Fruit fly (Drosophila melanogaster) whole organism, embryonic: ENCODE data around the gene CG32719.
A peak's percentile ranks its signal among the peaks of the same experiment; 100 is the strongest.

Experiments
- ATbp ChIP-seq: fragments of 200-800 bp; sonication (Bioruptor generic); optimal IDR thresholded peaks from 2 replicates; lab custom pipeline; 2017; ENCODE audit warnings: missing biosample characterization, mild to moderate bottlenecking, missing genetic modification characterization, missing genetic modification reagents
- Antp ChIP-seq: fragments of 200-800 bp; sonication (Bioruptor generic); optimal IDR thresholded peaks from 3 replicates; lab custom pipeline; 2016; ENCODE audit warnings: missing biosample characterization, missing genetic modification characterization
- Bdp1 ChIP-seq: fragments of 200-800 bp; sonication (Bioruptor generic); optimal IDR thresholded peaks from 3 replicates; lab custom pipeline; 2016; ENCODE audit warnings: missing biosample characterization, missing genetic modification characterization
- Blimp-1 ChIP-seq: fragments of 200-800 bp; sonication (Bioruptor generic); optimal IDR thresholded peaks from 3 replicates; lab custom pipeline; 2018; ENCODE audit warnings: missing biosample characterization, missing genetic modification characterization, mild to moderate bottlenecking, moderate library complexity, missing genetic modification reagents
- CG10209 ChIP-seq: fragments of 200-800 bp; sonication (Bioruptor generic); optimal IDR thresholded peaks from 3 replicates; lab custom pipeline; 2017; ENCODE audit warnings: missing biosample characterization, mild to moderate bottlenecking, missing genetic modification characterization, missing genetic modification reagents
- CG1024 ChIP-seq: fragments of 200-800 bp; sonication (Bioruptor generic); IDR thresholded peaks from 2 replicates; pipeline ENCODE4 v1.3.6; 2022; ENCODE audit warnings: missing biosample characterization, missing genetic modification characterization
- CG10321 ChIP-seq: fragments of 200-800 bp; sonication (Bioruptor generic); IDR thresholded peaks from 2 replicates; pipeline ENCODE4 v1.3.6; 2022; ENCODE audit warnings: missing biosample characterization, missing genetic modification characterization
- CG10543 ChIP-seq: fragments of 200-800 bp; sonication (Bioruptor generic); optimal IDR thresholded peaks from 3 replicates; lab custom pipeline; 2017; ENCODE audit warnings: missing biosample characterization, mild to moderate bottlenecking, missing genetic modification characterization, moderate library complexity
- CG11085 ChIP-seq: fragments of 200-800 bp; sonication (Bioruptor generic); IDR thresholded peaks from 2 replicates; pipeline ENCODE4 v1.3.6; 2022; ENCODE audit warnings: missing biosample characterization, missing genetic modification characterization
- CG12391 ChIP-seq: fragments of 200-800 bp; sonication (Bioruptor generic); optimal IDR thresholded peaks from 3 replicates; lab custom pipeline; 2018; ENCODE audit warnings: missing biosample characterization, mild to moderate bottlenecking, missing genetic modification characterization, moderate library complexity
- CG12942 ChIP-seq: fragments of 200-800 bp; sonication (Bioruptor generic); optimal IDR thresholded peaks from 3 replicates; lab custom pipeline; 2016; ENCODE audit warnings: missing biosample characterization, missing genetic modification characterization
- CG14014 ChIP-seq: fragments of 200-800 bp; sonication (Bioruptor generic); IDR thresholded peaks from 2 replicates; pipeline ENCODE4 v1.3.6; 2022; ENCODE audit warnings: missing biosample characterization, missing genetic modification characterization
- CG15269 ChIP-seq: fragments of 200-800 bp; sonication (Bioruptor generic); optimal IDR thresholded peaks from 2 replicates; lab custom pipeline; 2018; ENCODE audit warnings: missing biosample characterization, mild to moderate bottlenecking, missing genetic modification characterization, moderate library complexity
- CG16863 ChIP-seq: fragments of 200-800 bp; sonication (Bioruptor generic); optimal IDR thresholded peaks from 3 replicates; lab custom pipeline; 2016; ENCODE audit warnings: missing biosample characterization, missing genetic modification characterization
- CG17359 ChIP-seq: fragments of 200-800 bp; sonication (Bioruptor generic); optimal IDR thresholded peaks from 3 replicates; lab custom pipeline; 2018; ENCODE audit warnings: missing biosample characterization, mild to moderate bottlenecking, missing genetic modification characterization, moderate library complexity
- CG18262 ChIP-seq: fragments of 200-800 bp; optimal IDR thresholded peaks from 3 replicates; lab custom pipeline; 2019; ENCODE audit warnings: missing biosample characterization, mild to moderate bottlenecking, missing genetic modification characterization, moderate library complexity
- CG2889 ChIP-seq: fragments of 200-800 bp; sonication (Bioruptor generic); IDR thresholded peaks from 3 replicates; pipeline ENCODE4 v1.3.6; 2022; ENCODE audit warnings: missing biosample characterization, missing genetic modification characterization
- CG34224 ChIP-seq: fragments of 200-800 bp; sonication (Bioruptor generic); IDR thresholded peaks from 3 replicates; pipeline ENCODE4 v1.3.6; 2022; ENCODE audit warnings: missing biosample characterization, missing genetic modification characterization; ENCODE audit not compliant: partially characterized antibody
- CG34422 ChIP-seq: fragments of 200-800 bp; sonication (Bioruptor generic); IDR thresholded peaks from 3 replicates; pipeline ENCODE4 v1.3.6; 2022; ENCODE audit warnings: missing biosample characterization, missing genetic modification characterization
- CG4282 ChIP-seq: fragments of 200-800 bp; sonication (Bioruptor generic); optimal IDR thresholded peaks from 2 replicates; lab custom pipeline; 2016; ENCODE audit warnings: missing biosample characterization, missing genetic modification characterization
- CG7839 ChIP-seq: fragments of 200-800 bp; sonication (Bioruptor generic); optimal IDR thresholded peaks from 3 replicates; lab custom pipeline; 2018; ENCODE audit warnings: missing biosample characterization, mild to moderate bottlenecking, missing genetic modification characterization, moderate library complexity
- CG8388 ChIP-seq: fragments of 200-800 bp; sonication (Bioruptor generic); optimal IDR thresholded peaks from 2 replicates; lab custom pipeline; 2019; ENCODE audit warnings: missing biosample characterization, mild to moderate bottlenecking, missing genetic modification characterization, moderate library complexity
- CoRest ChIP-seq: fragments of 200-800 bp; sonication (Bioruptor generic); optimal IDR thresholded peaks from 3 replicates; lab custom pipeline; 2018; ENCODE audit warnings: missing biosample characterization, mild to moderate bottlenecking, missing genetic modification characterization, moderate library complexity
- D19A ChIP-seq: fragments of 200-800 bp; optimal IDR thresholded peaks from 3 replicates; lab custom pipeline; 2019; ENCODE audit warnings: missing biosample characterization, mild to moderate bottlenecking, missing genetic modification characterization, moderate library complexity
- E2f1 ChIP-seq: fragments of 200-800 bp; sonication (Bioruptor generic); IDR thresholded peaks from 2 replicates; pipeline ENCODE4 v1.3.6; 2022; ENCODE audit warnings: missing biosample characterization, missing genetic modification characterization
- ERR ChIP-seq: fragments of 200-800 bp; sonication (Bioruptor generic); optimal IDR thresholded peaks from 2 replicates; lab custom pipeline; 2016; ENCODE audit warnings: missing biosample characterization, missing genetic modification characterization
- Hr51 ChIP-seq, 2 experiments: fragments of 200-800 bp; sonication (Bioruptor generic); optimal IDR thresholded peaks; 2 replicates in 1 of 2; 3 replicates in 1 of 2; lab custom pipeline; 2016 to 2018; ENCODE audit warnings: missing biosample characterization in 2 of 2, missing genetic modification characterization in 2 of 2, mild to moderate bottlenecking in 1 of 2, moderate library complexity in 1 of 2
- Med ChIP-seq: fragments of 200-800 bp; sonication (Bioruptor generic); peaks from one replicate; lab custom pipeline; 2016; ENCODE audit warnings: missing biosample characterization, missing genetic modification characterization, mild to moderate bottlenecking, inconsistent platforms, moderate library complexity
- Mes4 ChIP-seq: fragments of 200-800 bp; sonication (Bioruptor generic); optimal IDR thresholded peaks from 2 replicates; lab custom pipeline; 2016; ENCODE audit warnings: missing biosample characterization, missing genetic modification characterization
- NC2β ChIP-seq: fragments of 200-800 bp; sonication (Bioruptor generic); optimal IDR thresholded peaks from 2 replicates; lab custom pipeline; 2016; ENCODE audit warnings: missing biosample characterization, missing genetic modification characterization
- Ssrp ChIP-seq: fragments of 200-800 bp; sonication (Bioruptor generic); optimal IDR thresholded peaks from 2 replicates; lab custom pipeline; 2018; ENCODE audit warnings: missing biosample characterization, mild to moderate bottlenecking, missing genetic modification characterization, moderate library complexity
- bcd ChIP-seq: fragments of 200-800 bp; sonication (Bioruptor generic); optimal IDR thresholded peaks from 2 replicates; lab custom pipeline; 2017; ENCODE audit warnings: missing biosample characterization, mild to moderate bottlenecking, missing genetic modification characterization
- bsh ChIP-seq, 2 experiments: fragments of 200-800 bp; sonication (Bioruptor generic); optimal IDR thresholded peaks; 2 replicates each; lab custom pipeline; 2017 to 2018; ENCODE audit warnings: mild to moderate bottlenecking in 2 of 2, missing biosample characterization in 2 of 2, missing genetic modification characterization in 2 of 2, moderate library complexity in 1 of 2
- btn ChIP-seq: fragments of 200-800 bp; sonication (Bioruptor generic); optimal IDR thresholded peaks from 2 replicates; lab custom pipeline; 2016; ENCODE audit warnings: missing biosample characterization, missing genetic modification characterization
- caup ChIP-seq: fragments of 200-800 bp; sonication (Bioruptor generic); optimal IDR thresholded peaks from 3 replicates; lab custom pipeline; 2017; ENCODE audit warnings: missing biosample characterization, mild to moderate bottlenecking, missing genetic modification characterization, moderate library complexity; ENCODE audit not compliant: severe bottlenecking
- crol ChIP-seq: fragments of 200-800 bp; sonication (Bioruptor generic); IDR thresholded peaks from 2 replicates; pipeline ENCODE4 v1.3.6; 2022; ENCODE audit warnings: missing biosample characterization, missing genetic modification characterization
- cwo ChIP-seq: fragments of 200-800 bp; sonication (Bioruptor generic); optimal IDR thresholded peaks from 3 replicates; lab custom pipeline; 2017; ENCODE audit warnings: missing biosample characterization, missing genetic modification characterization, mild to moderate bottlenecking, moderate library complexity, missing genetic modification reagents
- dysf ChIP-seq: fragments of 200-800 bp; sonication (Bioruptor generic); IDR thresholded peaks from 3 replicates; pipeline ENCODE4 v1.3.6; 2022; ENCODE audit warnings: missing biosample characterization, missing genetic modification characterization
- fd64A ChIP-seq: fragments of 200-800 bp; sonication (Bioruptor generic); optimal IDR thresholded peaks from 3 replicates; lab custom pipeline; 2018; ENCODE audit warnings: missing biosample characterization, mild to moderate bottlenecking, missing genetic modification characterization
- gem ChIP-seq: fragments of 200-800 bp; sonication (Bioruptor generic); optimal IDR thresholded peaks from 2 replicates; lab custom pipeline; 2019; ENCODE audit warnings: missing biosample characterization, mild to moderate bottlenecking, missing genetic modification characterization, moderate library complexity
- hkb ChIP-seq, 2 experiments: fragments of 200-800 bp in 1 of 2; fragments of >200 bp in 1 of 2; sonication (Bioruptor generic) in 1 of 2; IDR thresholded peaks in 1 of 2; optimal IDR thresholded peaks in 1 of 2; 2 replicates each; pipeline versions ENCODE4 v1.3.6 to Lab custom; 2017 to 2022; ENCODE audit warnings: missing biosample characterization in 1 of 2, missing genetic modification characterization in 1 of 2
- ind ChIP-seq: fragments of 200-800 bp; sonication (Bioruptor generic); optimal IDR thresholded peaks from 3 replicates; lab custom pipeline; 2016; ENCODE audit warnings: missing biosample characterization, missing genetic modification characterization
- ken ChIP-seq: fragments of 200-800 bp; sonication (Bioruptor generic); IDR thresholded peaks from 3 replicates; pipeline ENCODE4 v1.3.6; 2022; ENCODE audit warnings: missing biosample characterization, missing genetic modification characterization
- lab ChIP-seq: fragments of 200-800 bp; sonication (Bioruptor generic); optimal IDR thresholded peaks from 3 replicates; lab custom pipeline; 2017; ENCODE audit warnings: missing biosample characterization, missing genetic modification characterization, mild to moderate bottlenecking, moderate library complexity, missing genetic modification reagents
- sd ChIP-seq: fragments of 200-800 bp; sonication (Bioruptor generic); optimal IDR thresholded peaks from 3 replicates; lab custom pipeline; 2018; ENCODE audit warnings: missing biosample characterization, mild to moderate bottlenecking, missing genetic modification characterization, moderate library complexity
- sens ChIP-seq: fragments of 200-800 bp; sonication (Bioruptor generic); peaks from one replicate; lab custom pipeline; 2016; ENCODE audit warnings: missing biosample characterization, missing genetic modification characterization
- seq ChIP-seq: fragments of 200-800 bp; sonication (Bioruptor generic); IDR thresholded peaks from 2 replicates; pipeline ENCODE4 v1.3.6; 2022; ENCODE audit warnings: missing biosample characterization, missing genetic modification characterization
- slbo ChIP-seq: fragments of 200-800 bp; sonication (Bioruptor generic); IDR thresholded peaks from 2 replicates; pipeline ENCODE4 v1.3.6; 2022; ENCODE audit warnings: missing biosample characterization, missing genetic modification characterization
- sob ChIP-seq: fragments of 200-800 bp; sonication (Bioruptor generic); IDR thresholded peaks from 2 replicates; pipeline ENCODE4 v1.3.6; 2022; ENCODE audit warnings: missing biosample characterization, missing genetic modification characterization

CG32719 gene

dm6 chrX:7550704-7551103 is 2.9 kb upstream of the CG32719 start (continued):
- TF ChIP-seq Bdp1 (GFP tag; lab: Kevin White, UChicago) (no peak), ken (peak; percentile 15; the same call in 1 of the 3 replicates), lab (GFP tag; lab: Kevin White, UChicago) (peak; percentile 64), seq (peak; percentile 29; the same call in 1 of the 2 replicates), CG14014 (GFP tag; lab: Robert Waterston, UW) (0 out of 2 replicates have a peak, but pooled peaks have one; percentile 27), CG12942 (GFP tag; lab: Kevin White, UChicago) (no peak), ERR (no peak), ATbp (peak; percentile 13), CG2889 (GFP tag; lab: Robert Waterston, UW) (no peak), CG10321 (GFP tag; lab: Robert Waterston, UW) (no peak), CG16863 (GFP tag; lab: Kevin White, UChicago) (no peak), ind (GFP tag; lab: Kevin White, UChicago) (no peak), sens (GFP tag; lab: Kevin White, UChicago) (peak; percentile 43), caup (GFP tag; lab: Kevin White, UChicago) (no peak), btn (GFP tag; lab: Kevin White, UChicago) (no peak), Med (GFP tag; lab: Kevin White, UChicago) (peak; percentile 43), gem (tag; lab: Kevin White, UChicago) (peak; percentile 60), CG10543 (no peak), CG11085 (no peak), Ssrp (peak; percentile 30), NC2β (GFP tag; lab: Kevin White, UChicago) (no peak), CG12391 (tag; lab: Kevin White, UChicago) (peak; percentile 52), fd64A (GFP tag; lab: Kevin White, UChicago) (no peak), CG7839 (tag; lab: Kevin White, UChicago) (peak; percentile 62), CG8388 (peak; percentile 35), Mes4 (GFP tag; lab: Kevin White, UChicago) (no peak), CG10209 (GFP tag; lab: Kevin White, UChicago) (peak; percentile 9), sob (GFP tag; lab: Robert Waterston, UW) (0 out of 2 replicates have a peak, but pooled peaks have one; percentile 23), sd (tag; lab: Kevin White, UChicago) (no peak), CG15269 (tag; lab: Kevin White, UChicago) (peak; percentile 37), crol (GFP tag; lab: Robert Waterston, UW) (no peak), dysf (GFP tag; lab: Robert Waterston, UW) (peak; percentile 48; the same call in 2 of the 3 replicates), CG34422 (GFP tag; lab: Robert Waterston, UW) (0 out of 3 replicates have a peak, but pooled peaks have one; percentile 32), CG1024 (GFP tag; lab: Robert Waterston, UW) (peak; percentile 23; the same call in 1 of the 2 replicates), Hr51 (GFP tag; optimal IDR thresholded peaks at IDR 0.05; lab: Kevin White, UChicago) (peak in 1 of 2 experiments; percentile 51), cwo (GFP tag; lab: Kevin White, UChicago) (peak; percentile 23), Blimp-1 (GFP tag; lab: Kevin White, UChicago) (peak; percentile 52), CG4282 (GFP tag; lab: Kevin White, UChicago) (no peak), hkb (optimal IDR thresholded peaks at IDR 0.05; lab: Kevin White, UChicago) (no peak), hkb (GFP tag; IDR thresholded peaks at IDR 0.05; lab: Robert Waterston, UW) (0 out of 2 replicates have a peak, but pooled peaks have one; percentile 40), slbo (GFP tag; lab: Robert Waterston, UW) (peak; percentile 38; the same call in 1 of the 2 replicates), CG18262 (tag; lab: Kevin White, UChicago) (peak; percentile 35), CG17359 (tag; lab: Kevin White, UChicago) (peak; percentile 63), D19A (tag; lab: Kevin White, UChicago) (peak; percentile 93), Antp (GFP tag; lab: Kevin White, UChicago) (no peak), CG34224 (GFP tag; lab: Robert Waterston, UW) (no peak), bsh (GFP tag; optimal IDR thresholded peaks at IDR 0.05; lab: Kevin White, UChicago) (peak in 1 of 2 experiments; percentile 60), E2f1 (GFP tag; lab: Robert Waterston, UW) (0 out of 2 replicates have a peak, but pooled peaks have one; percentile 27), bcd (peak; percentile 23), CoRest (tag; lab: Kevin White, UChicago) (peak; percentile 42)
